Worm (Caenorhabditis elegans) whole organism, L3 larva: ENCODE measurements around the gene Y17G9A.2.
A peak's percentile ranks its signal among the peaks of the same experiment; 100 is the strongest.

Source experiments
- R02D3.7 ChIP-seq: fragments of 150-350 bp; optimal IDR thresholded peaks from 2 replicates; lab custom pipeline; 2014; ENCODE audit warnings: missing biosample characterization, missing genetic modification characterization
- ZK546.5 ChIP-seq: sonication (generic microtip); optimal IDR thresholded peaks from 2 replicates; lab custom pipeline; 2017; ENCODE audit warnings: missing biosample characterization, missing genetic modification characterization
- aly-2 ChIP-seq: fragments of 150-350 bp; optimal IDR thresholded peaks from 2 replicates; lab custom pipeline; 2014; ENCODE audit warnings: missing biosample characterization, missing genetic modification characterization
- ama-1 ChIP-seq: fragments of 150-350 bp; optimal IDR thresholded peaks from 2 replicates; lab custom pipeline; 2018
- ceh-16 ChIP-seq: sonication (generic microtip); optimal IDR thresholded peaks from 2 replicates; lab custom pipeline; 2017; ENCODE audit warnings: missing biosample characterization, missing genetic modification characterization
- ceh-28 ChIP-seq: fragments of 150-350 bp; optimal IDR thresholded peaks from 2 replicates; lab custom pipeline; 2014; ENCODE audit warnings: missing biosample characterization, missing genetic modification reagents, missing genetic modification characterization
- ceh-82 ChIP-seq: fragments of 150-350 bp; optimal IDR thresholded peaks from 2 replicates; lab custom pipeline; 2014; ENCODE audit warnings: missing biosample characterization, missing genetic modification characterization
- ceh-9 ChIP-seq: sonication (generic microtip); optimal IDR thresholded peaks from 2 replicates; lab custom pipeline; 2018; ENCODE audit warnings: missing biosample characterization, missing genetic modification characterization
- daf-12 ChIP-seq: fragments of 150-350 bp; optimal IDR thresholded peaks from 2 replicates; lab custom pipeline; 2014; ENCODE audit warnings: missing biosample characterization, missing genetic modification reagents, missing genetic modification characterization
- egl-27 ChIP-seq: sonication (generic microtip); optimal IDR thresholded peaks from 4 replicates; lab custom pipeline; 2017; ENCODE audit warnings: missing biosample characterization, missing genetic modification reagents, missing genetic modification characterization
- egl-5 ChIP-seq: fragments of 150-350 bp; optimal IDR thresholded peaks from 2 replicates; lab custom pipeline; 2017; ENCODE audit warnings: missing biosample characterization, missing genetic modification reagents, missing genetic modification characterization, inconsistent platforms
- elt-1 ChIP-seq: fragments of 150-350 bp; optimal IDR thresholded peaks from 2 replicates; lab custom pipeline; 2014; ENCODE audit warnings: missing biosample characterization, missing genetic modification characterization
- elt-2 ChIP-seq: sonication (generic microtip); optimal IDR thresholded peaks from 2 replicates; lab custom pipeline; 2016; ENCODE audit warnings: missing genetic modification reagents, mild to moderate bottlenecking, missing genetic modification characterization, missing compliant biosample characterization
- elt-3 ChIP-seq, 3 experiments: fragments of 150-350 bp in 1 of 3; sonication (generic microtip) in 2 of 3; optimal IDR thresholded peaks; 2 replicates in 2 of 3; 4 replicates in 1 of 3; lab custom pipeline; 2014 to 2017; ENCODE audit warnings: missing biosample characterization in 3 of 3, missing genetic modification characterization in 3 of 3
- eor-1 ChIP-seq, 2 experiments: fragments of 150-350 bp; optimal IDR thresholded peaks; 2 replicates each; lab custom pipeline; 2014 to 2018; ENCODE audit warnings: missing biosample characterization in 2 of 2, missing genetic modification characterization in 2 of 2
- fkh-10 ChIP-seq: sonication (generic microtip); optimal IDR thresholded peaks from 2 replicates; lab custom pipeline; 2017; ENCODE audit warnings: missing biosample characterization, missing genetic modification reagents, missing genetic modification characterization
- jun-1 ChIP-seq: fragments of 150-350 bp; optimal IDR thresholded peaks from 2 replicates; lab custom pipeline; 2014; ENCODE audit warnings: missing biosample characterization, missing genetic modification reagents, missing genetic modification characterization
- lin-15B ChIP-seq: fragments of 150-350 bp; optimal IDR thresholded peaks from 2 replicates; lab custom pipeline; 2014; ENCODE audit warnings: missing biosample characterization, missing genetic modification characterization
- lin-39 ChIP-seq: fragments of 150-350 bp; optimal IDR thresholded peaks from 2 replicates; lab custom pipeline; 2018; ENCODE audit warnings: missing biosample characterization, missing genetic modification reagents, missing genetic modification characterization
- mdl-1 ChIP-seq: fragments of 150-350 bp; optimal IDR thresholded peaks from 2 replicates; lab custom pipeline; 2014; ENCODE audit warnings: missing biosample characterization, missing genetic modification characterization
- mml-1 ChIP-seq: fragments of 150-350 bp; sonication (generic microtip); optimal IDR thresholded peaks from 3 replicates; lab custom pipeline; 2014; ENCODE audit warnings: missing biosample characterization, missing genetic modification characterization
- nfya-1 ChIP-seq: sonication (generic microtip); optimal IDR thresholded peaks from 2 replicates; lab custom pipeline; 2017; ENCODE audit warnings: missing genetic modification characterization, mild to moderate bottlenecking, missing compliant biosample characterization, antibody characterized with exemption, moderate library complexity; ENCODE audit not compliant: insufficient read depth
- nhr-11 ChIP-seq: fragments of 150-350 bp; optimal IDR thresholded peaks from 2 replicates; lab custom pipeline; 2014; ENCODE audit warnings: missing biosample characterization, missing genetic modification characterization
- nhr-12 ChIP-seq: fragments of 150-350 bp; optimal IDR thresholded peaks from 2 replicates; lab custom pipeline; 2014; ENCODE audit warnings: missing biosample characterization, missing genetic modification characterization
- nhr-23 ChIP-seq: fragments of 150-350 bp; optimal IDR thresholded peaks from 2 replicates; lab custom pipeline; 2014; ENCODE audit warnings: missing biosample characterization, missing genetic modification reagents, missing genetic modification characterization
- nhr-237 ChIP-seq: fragments of 150-350 bp; optimal IDR thresholded peaks from 2 replicates; lab custom pipeline; 2014; ENCODE audit warnings: missing biosample characterization, missing genetic modification characterization
- nhr-25 ChIP-seq: sonication (generic microtip); optimal IDR thresholded peaks from 2 replicates; lab custom pipeline; 2017; ENCODE audit warnings: missing biosample characterization, missing genetic modification characterization
- nhr-67 ChIP-seq: fragments of 150-350 bp; optimal IDR thresholded peaks from 2 replicates; lab custom pipeline; 2014; ENCODE audit warnings: missing biosample characterization, missing genetic modification characterization
- nhr-76 ChIP-seq: fragments of 150-350 bp; sonication (generic microtip); optimal IDR thresholded peaks from 5 replicates; lab custom pipeline; 2014; ENCODE audit warnings: missing biosample characterization, missing genetic modification characterization
- pha-4 ChIP-seq: fragments of 150-350 bp; optimal IDR thresholded peaks from 2 replicates; lab custom pipeline; 2014; ENCODE audit warnings: missing biosample characterization, missing genetic modification reagents, missing genetic modification characterization
- pqm-1 ChIP-seq: fragments of 150-350 bp; optimal IDR thresholded peaks from 2 replicates; lab custom pipeline; 2017; ENCODE audit warnings: missing biosample characterization, missing genetic modification characterization, inconsistent platforms
- sea-2 ChIP-seq: fragments of 150-350 bp; sonication (generic microtip); optimal IDR thresholded peaks from 4 replicates; lab custom pipeline; 2014; ENCODE audit warnings: missing biosample characterization, missing genetic modification reagents, missing genetic modification characterization
- skn-1 ChIP-seq: fragments of 150-350 bp; optimal IDR thresholded peaks from 2 replicates; lab custom pipeline; 2014; ENCODE audit warnings: missing biosample characterization, missing genetic modification characterization
- snpc-4 ChIP-seq: fragments of 150-350 bp; optimal IDR thresholded peaks from 2 replicates; lab custom pipeline; 2014; ENCODE audit warnings: missing biosample characterization, missing genetic modification characterization
- zag-1 ChIP-seq: fragments of 150-350 bp; optimal IDR thresholded peaks from 2 replicates; lab custom pipeline; 2014; ENCODE audit warnings: missing biosample characterization, missing genetic modification characterization
- ztf-4 ChIP-seq: fragments of 150-350 bp; optimal IDR thresholded peaks from 2 replicates; lab custom pipeline; 2014; ENCODE audit warnings: missing biosample characterization, missing genetic modification characterization

Gene Y17G9A.2

ce11 chrIV:4861449-4861848 lies 5.4 kb upstream of the Y17G9A.2 start, which contains the start of the genes Y17G9A.4 and str-173:
Y17G9A.4 (minus strand) TSS chrIV:4861549.
str-173 (plus strand) TSS chrIV:4861773.
- TF ChIP-seq egl-27 (tag; lab: Kevin White, UChicago) (no peak), elt-1 (tag; lab: Kevin White, UChicago) (no peak), pha-4 (tag; lab: Kevin White, UChicago) (no peak), zag-1 (tag; lab: Kevin White, UChicago) (no peak), ceh-82 (tag; lab: Kevin White, UChicago) (no peak), lin-15B (tag; lab: Kevin White, UChicago) (no peak), nhr-237 (no peak), mml-1 (tag; lab: Kevin White, UChicago) (no peak), mdl-1 (tag; lab: Kevin White, UChicago) (no peak), ztf-4 (tag; lab: Kevin White, UChicago) (no peak), egl-5 (tag; lab: Kevin White, UChicago) (no peak), skn-1 (no peak), elt-2 (tag; lab: Kevin White, UChicago) (no peak), nhr-67 (tag; lab: Kevin White, UChicago) (no peak), nhr-25 (no peak), R02D3.7 (no peak), ZK546.5 (tag; lab: Kevin White, UChicago) (no peak), eor-1 (tag; optimal IDR thresholded peaks at IDR 0.05; lab: Kevin White, UChicago) (no peak)

ce11 chrIV:4858573-4858972 lies 2.5 kb upstream of the Y17G9A.2 start, which contains the start of gene Y17G9A.3:
Y17G9A.3 (minus strand) TSS chrIV:4858673.
- TF ChIP-seq elt-2 (tag; lab: Kevin White, UChicago) (no peak), skn-1 (no peak), nhr-76 (no peak), egl-27 (tag; lab: Kevin White, UChicago) (no peak), sea-2 (GFP tag; lab: Kevin White, UChicago) (no peak), nhr-23 (tag; lab: Kevin White, UChicago) (no peak), lin-15B (tag; lab: Kevin White, UChicago) (no peak), nhr-12 (no peak), ama-1 (lab: Kevin White, UChicago) (no peak), elt-3 (tag; optimal IDR thresholded peaks at IDR 0.05; lab: Kevin White, UChicago) (no peak), ceh-16 (tag; lab: Kevin White, UChicago) (no peak), snpc-4 (tag; lab: Kevin White, UChicago) (no peak), nfya-1 (no peak), aly-2 (tag; lab: Kevin White, UChicago) (no peak), lin-39 (no peak), jun-1 (tag; lab: Kevin White, UChicago) (no peak), egl-5 (tag; lab: Kevin White, UChicago) (no peak)
- TF ChIP-seq, all 47 proteins: peak for 0

ce11 chrIV:4846793-4847192 lies 9.3 kb downstream of the Y17G9A.2 start, which contains the start of gene tat-2:
tat-2 (minus strand) TSS chrIV:4846893.
- peak; percentile 58 for TF ChIP-seq pha-4 (tag; lab: Kevin White, UChicago)
- no peak for TF ChIP-seq ceh-9 (tag; lab: Kevin White, UChicago)

ce11 chrIV:4842030-4842429 lies 14.1 kb downstream of the Y17G9A.2 start:
- TF ChIP-seq pqm-1 (tag; lab: Kevin White, UChicago) (peak; percentile 65), elt-2 (tag; lab: Kevin White, UChicago) (peak; percentile 61), egl-27 (tag; lab: Kevin White, UChicago) (no peak)

ce11 chrIV:4829641-4830040 lies 26.5 kb downstream of the Y17G9A.2 start:
- TF ChIP-seq daf-12 (tag; lab: Kevin White, UChicago) (no peak), ztf-4 (tag; lab: Kevin White, UChicago) (no peak), zag-1 (tag; lab: Kevin White, UChicago) (no peak), nhr-67 (tag; lab: Kevin White, UChicago) (no peak), fkh-10 (GFP tag; lab: Kevin White, UChicago) (no peak), ceh-28 (tag; lab: Kevin White, UChicago) (no peak), ceh-16 (tag; lab: Kevin White, UChicago) (no peak), lin-15B (tag; lab: Kevin White, UChicago) (no peak), nhr-11 (tag; lab: Kevin White, UChicago) (no peak), pha-4 (tag; lab: Kevin White, UChicago) (no peak)
